Fruit fly (Drosophila melanogaster) whole organism, embryonic: ENCODE measurements around the gene CG9961.

Source experiments
- CG10321 ChIP-seq: fragments of 200-800 bp; sonication (Bioruptor generic); IDR thresholded peaks from 2 replicates; pipeline ENCODE4 v1.3.6; 2022; ENCODE audit warnings: missing biosample characterization, missing genetic modification characterization
- CG11085 ChIP-seq: fragments of 200-800 bp; sonication (Bioruptor generic); IDR thresholded peaks from 2 replicates; pipeline ENCODE4 v1.3.6; 2022; ENCODE audit warnings: missing biosample characterization, missing genetic modification characterization
- CG11696 ChIP-seq: fragments of 200-800 bp; sonication (Bioruptor generic); IDR thresholded peaks from 2 replicates; pipeline ENCODE4 v1.3.6; 2022; ENCODE audit warnings: missing biosample characterization, missing genetic modification characterization
- CG13424 ChIP-seq: fragments of 200-800 bp; sonication (Bioruptor generic); optimal IDR thresholded peaks from 2 replicates; lab custom pipeline; 2019; ENCODE audit warnings: missing biosample characterization, mild to moderate bottlenecking, missing genetic modification characterization, moderate library complexity
- CG14860 ChIP-seq: fragments of 200-800 bp; sonication (Bioruptor generic); IDR thresholded peaks from 3 replicates; pipeline ENCODE4 v1.3.6; 2022; ENCODE audit warnings: missing biosample characterization, missing genetic modification characterization; ENCODE audit not compliant: partially characterized antibody
- CG15601 ChIP-seq: fragments of 200-800 bp; sonication (Bioruptor generic); optimal IDR thresholded peaks from 3 replicates; lab custom pipeline; 2019; ENCODE audit warnings: missing biosample characterization, mild to moderate bottlenecking, missing genetic modification characterization, moderate library complexity
- CG1832 ChIP-seq: fragments of 200-800 bp; sonication (Bioruptor generic); optimal IDR thresholded peaks from 2 replicates; lab custom pipeline; 2017; ENCODE audit warnings: missing biosample characterization, mild to moderate bottlenecking, missing genetic modification characterization, inconsistent platforms
- CG2712 ChIP-seq: fragments of 200-800 bp; optimal IDR thresholded peaks from 3 replicates; lab custom pipeline; 2019; ENCODE audit warnings: missing biosample characterization, mild to moderate bottlenecking, missing genetic modification characterization, moderate library complexity
- CG30431 ChIP-seq: fragments of 200-800 bp; sonication (Bioruptor generic); optimal IDR thresholded peaks from 2 replicates; lab custom pipeline; 2017; ENCODE audit warnings: missing biosample characterization, missing genetic modification characterization
- CG31224 ChIP-seq: fragments of 200-800 bp; sonication (Bioruptor generic); IDR thresholded peaks from 2 replicates; pipeline ENCODE4 v1.3.6; 2022; ENCODE audit warnings: missing biosample characterization, missing genetic modification characterization
- CG31365 ChIP-seq: fragments of 200-800 bp; sonication (Bioruptor generic); optimal IDR thresholded peaks from 2 replicates; lab custom pipeline; 2018; ENCODE audit warnings: missing biosample characterization, mild to moderate bottlenecking, missing genetic modification characterization
- CG31441 ChIP-seq: fragments of 200-800 bp; sonication (Bioruptor generic); IDR thresholded peaks from 2 replicates; pipeline ENCODE4 v1.3.6; 2022; ENCODE audit warnings: missing biosample characterization, missing genetic modification characterization
- CG34376 ChIP-seq: fragments of 200-800 bp; sonication (Bioruptor generic); optimal IDR thresholded peaks from 2 replicates; lab custom pipeline; 2018; ENCODE audit warnings: missing biosample characterization, mild to moderate bottlenecking, missing genetic modification characterization
- CG3847 ChIP-seq: fragments of 200-800 bp; sonication (Bioruptor generic); IDR thresholded peaks from 2 replicates; pipeline ENCODE4 v1.3.6; 2022; ENCODE audit warnings: missing biosample characterization, missing genetic modification characterization
- CG4820 ChIP-seq: fragments of 200-800 bp; sonication (Bioruptor generic); optimal IDR thresholded peaks from 3 replicates; lab custom pipeline; 2016; ENCODE audit warnings: missing biosample characterization, missing genetic modification characterization
- CG6654 ChIP-seq: fragments of 200-800 bp; sonication (Bioruptor generic); optimal IDR thresholded peaks from 2 replicates; lab custom pipeline; 2017; ENCODE audit warnings: missing biosample characterization, mild to moderate bottlenecking, missing genetic modification characterization
- CG6683 ChIP-seq: fragments of 200-800 bp; sonication (Bioruptor generic); optimal IDR thresholded peaks from 2 replicates; lab custom pipeline; 2017; ENCODE audit warnings: missing biosample characterization, mild to moderate bottlenecking, missing genetic modification characterization, missing genetic modification reagents
- CG7928 ChIP-seq: fragments of 200-800 bp; sonication (Bioruptor generic); optimal IDR thresholded peaks from 2 replicates; lab custom pipeline; 2017; ENCODE audit warnings: missing biosample characterization, mild to moderate bottlenecking, missing genetic modification characterization
- CG7963 ChIP-seq: fragments of 200-800 bp; sonication (Bioruptor generic); IDR thresholded peaks from 3 replicates; pipeline ENCODE4 v1.3.6; 2022; ENCODE audit warnings: missing biosample characterization, missing genetic modification characterization; ENCODE audit not compliant: partially characterized antibody
- CG8765 ChIP-seq: fragments of 200-800 bp; sonication (Bioruptor generic); IDR thresholded peaks from 2 replicates; pipeline ENCODE4 v1.3.6; 2022; ENCODE audit warnings: missing biosample characterization, missing genetic modification characterization
- HLH54F ChIP-seq: fragments of 200-800 bp; sonication (Bioruptor generic); optimal IDR thresholded peaks from 3 replicates; lab custom pipeline; 2016; ENCODE audit warnings: missing biosample characterization, missing genetic modification characterization
- Hey ChIP-seq: fragments of 200-800 bp; sonication (Bioruptor generic); optimal IDR thresholded peaks from 3 replicates; lab custom pipeline; 2018; ENCODE audit warnings: missing biosample characterization, mild to moderate bottlenecking, missing genetic modification characterization
- Hr39 ChIP-seq: fragments of >200 bp; optimal IDR thresholded peaks from 2 replicates; lab custom pipeline; 2017
- Hsf ChIP-seq: fragments of 200-800 bp; sonication (Bioruptor generic); optimal IDR thresholded peaks from 3 replicates; lab custom pipeline; 2016; ENCODE audit warnings: missing biosample characterization, missing genetic modification characterization
- NFAT ChIP-seq: fragments of 200-800 bp; sonication (Bioruptor generic); IDR thresholded peaks from 2 replicates; pipeline ENCODE4 v1.3.6; 2022; ENCODE audit warnings: missing biosample characterization, missing genetic modification characterization
- Nf-YA ChIP-seq: fragments of 200-800 bp; sonication (Bioruptor generic); IDR thresholded peaks from 2 replicates; pipeline ENCODE4 v1.3.6; 2022; ENCODE audit warnings: missing biosample characterization, missing genetic modification characterization
- Poxn ChIP-seq: fragments of 200-800 bp; sonication (Bioruptor generic); IDR thresholded peaks from 2 replicates; pipeline ENCODE4 v1.3.6; 2022; ENCODE audit warnings: missing biosample characterization, missing genetic modification characterization
- Rfx ChIP-seq: fragments of 200-800 bp; sonication (Bioruptor generic); IDR thresholded peaks from 2 replicates; pipeline ENCODE4 v1.3.6; 2022; ENCODE audit warnings: missing biosample characterization, missing genetic modification characterization
- Sry-δ ChIP-seq: fragments of 200-800 bp; sonication (Bioruptor generic); optimal IDR thresholded peaks from 2 replicates; lab custom pipeline; 2016; ENCODE audit warnings: missing biosample characterization, missing genetic modification characterization
- ap ChIP-seq: fragments of 200-800 bp; sonication (Bioruptor generic); IDR thresholded peaks from 2 replicates; pipeline ENCODE4 v1.3.6; 2022; ENCODE audit warnings: missing biosample characterization, missing genetic modification characterization
- chn ChIP-seq: fragments of 200-800 bp; sonication (Bioruptor generic); optimal IDR thresholded peaks from 2 replicates; lab custom pipeline; 2016; ENCODE audit warnings: missing biosample characterization, missing genetic modification characterization
- crol ChIP-seq: fragments of 200-800 bp; sonication (Bioruptor generic); IDR thresholded peaks from 2 replicates; pipeline ENCODE4 v1.3.6; 2022; ENCODE audit warnings: missing biosample characterization, missing genetic modification characterization
- disco-r ChIP-seq: fragments of 200-800 bp; sonication (Bioruptor generic); optimal IDR thresholded peaks from 2 replicates; lab custom pipeline; 2016; ENCODE audit warnings: missing biosample characterization, missing genetic modification characterization
- dmrt99B ChIP-seq: fragments of 200-800 bp; sonication (Bioruptor generic); optimal IDR thresholded peaks from 2 replicates; lab custom pipeline; 2018; ENCODE audit warnings: missing biosample characterization, mild to moderate bottlenecking, missing genetic modification characterization, moderate library complexity
- exex ChIP-seq: fragments of 200-800 bp; sonication (Bioruptor generic); optimal IDR thresholded peaks from 4 replicates; lab custom pipeline; 2018; ENCODE audit warnings: missing biosample characterization, mild to moderate bottlenecking, missing genetic modification characterization, moderate library complexity
- fd3F ChIP-seq: fragments of 200-800 bp; sonication (Bioruptor generic); optimal IDR thresholded peaks from 2 replicates; lab custom pipeline; 2018; ENCODE audit warnings: missing biosample characterization, mild to moderate bottlenecking, missing genetic modification characterization, moderate library complexity
- inv ChIP-seq: fragments of 200-800 bp; sonication (Bioruptor generic); IDR thresholded peaks from 2 replicates; pipeline ENCODE4 v1.3.6; 2022; ENCODE audit warnings: missing biosample characterization, missing genetic modification characterization; ENCODE audit not compliant: partially characterized antibody
- lilli ChIP-seq: fragments of 200-800 bp; sonication (Bioruptor generic); optimal IDR thresholded peaks from 3 replicates; lab custom pipeline; 2016; ENCODE audit warnings: missing biosample characterization, missing genetic modification characterization
- lov ChIP-seq, 2 experiments: fragments of 200-800 bp in 1 of 2; fragments of >200 bp in 1 of 2; sonication (Bioruptor generic) in 1 of 2; IDR thresholded peaks in 1 of 2; optimal IDR thresholded peaks in 1 of 2; 2 replicates in 1 of 2; 3 replicates in 1 of 2; pipeline versions ENCODE4 v1.3.6 to Lab custom; 2017 to 2022; ENCODE audit warnings: missing biosample characterization in 1 of 2, missing genetic modification characterization in 1 of 2
- nmo ChIP-seq: fragments of 200-800 bp; sonication (Bioruptor generic); optimal IDR thresholded peaks from 2 replicates; lab custom pipeline; 2018; ENCODE audit warnings: missing biosample characterization, mild to moderate bottlenecking, missing genetic modification characterization, moderate library complexity
- phol ChIP-seq: fragments of 200-800 bp; sonication (Bioruptor generic); optimal IDR thresholded peaks from 3 replicates; lab custom pipeline; 2018; ENCODE audit warnings: missing biosample characterization, mild to moderate bottlenecking, missing genetic modification characterization, moderate library complexity
- pros ChIP-seq: fragments of 200-800 bp; sonication (Bioruptor generic); optimal IDR thresholded peaks from 3 replicates; lab custom pipeline; 2019; ENCODE audit warnings: missing biosample characterization, mild to moderate bottlenecking, missing genetic modification characterization, moderate library complexity
- sd ChIP-seq: fragments of 200-800 bp; sonication (Bioruptor generic); optimal IDR thresholded peaks from 3 replicates; lab custom pipeline; 2018; ENCODE audit warnings: missing biosample characterization, mild to moderate bottlenecking, missing genetic modification characterization, moderate library complexity
- slou ChIP-seq: fragments of 200-800 bp; sonication (Bioruptor generic); optimal IDR thresholded peaks from 3 replicates; lab custom pipeline; 2016; ENCODE audit warnings: missing biosample characterization, missing genetic modification characterization
- slp2 ChIP-seq: fragments of 200-800 bp; sonication (Bioruptor generic); optimal IDR thresholded peaks from 2 replicates; lab custom pipeline; 2016; ENCODE audit warnings: missing biosample characterization, missing genetic modification characterization
- tgo ChIP-seq: fragments of 200-800 bp; sonication (Bioruptor generic); IDR thresholded peaks from 3 replicates; pipeline ENCODE4 v1.3.6; 2022; ENCODE audit warnings: missing biosample characterization, missing genetic modification characterization
- tna ChIP-seq: fragments of 200-800 bp; sonication (Bioruptor generic); IDR thresholded peaks from 2 replicates; pipeline ENCODE4 v1.3.6; 2022; ENCODE audit warnings: missing biosample characterization, missing genetic modification characterization; ENCODE audit not compliant: partially characterized antibody
- toy ChIP-seq: fragments of 200-800 bp; sonication (Bioruptor generic); IDR thresholded peaks from 2 replicates; pipeline ENCODE4 v1.3.6; 2022; ENCODE audit warnings: missing biosample characterization, missing genetic modification characterization
- wdn ChIP-seq: fragments of 200-800 bp; sonication (Bioruptor generic); IDR thresholded peaks from 2 replicates; pipeline ENCODE4 v1.3.6; 2022; ENCODE audit warnings: missing biosample characterization, missing genetic modification characterization
- z ChIP-seq: fragments of 200-800 bp; sonication (Bioruptor generic); IDR thresholded peaks from 3 replicates; pipeline ENCODE4 v1.3.6; 2022; ENCODE audit warnings: missing biosample characterization, missing genetic modification characterization
- zf30C ChIP-seq: fragments of 200-800 bp; sonication (Bioruptor generic); optimal IDR thresholded peaks from 3 replicates; lab custom pipeline; 2018; ENCODE audit warnings: missing biosample characterization, mild to moderate bottlenecking, missing genetic modification characterization

Gene CG9961

DNA sequence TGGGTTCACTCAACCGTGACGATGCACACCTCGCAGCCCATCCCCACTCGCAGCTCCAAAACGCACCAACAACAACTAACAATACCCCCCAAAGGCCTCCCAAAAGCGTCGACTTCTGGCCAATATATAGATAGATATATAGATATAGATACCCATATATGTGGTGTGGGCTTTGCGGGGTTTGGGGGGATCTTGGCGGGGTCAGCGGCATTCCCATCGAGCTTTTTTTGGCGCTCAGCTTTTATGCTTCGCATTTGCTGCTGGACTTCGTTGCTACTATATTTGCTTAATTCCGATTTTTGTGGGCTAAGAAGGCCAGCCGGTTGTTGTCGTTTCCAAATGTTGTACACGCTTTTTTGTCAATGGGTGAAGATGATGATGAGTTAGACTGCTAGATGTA, 17.4 kb downstream of the CG9961 start (continued):
- TF ChIP-seq Sry-δ (GFP tag; lab: Kevin White, UChicago) = no peak
- no peak for TF ChIP-seq CG6683 (GFP tag; lab: Kevin White, UChicago)
- no peak for TF ChIP-seq CG1832 (GFP tag; lab: Kevin White, UChicago)
- TF ChIP-seq zf30C (GFP tag; lab: Kevin White, UChicago) = no peak
- TF ChIP-seq tgo = no peak
- TF ChIP-seq Hey (tag; lab: Kevin White, UChicago) = no peak
- no peak for TF ChIP-seq toy
- 0 out of 2 replicates have a peak, but pooled peaks have one; percentile 4 for TF ChIP-seq NFAT (GFP tag; lab: Robert Waterston, UW)
- TF ChIP-seq CG3847 (GFP tag; lab: Robert Waterston, UW) = 0 out of 2 replicates have a peak, but pooled peaks have one; percentile 21
- TF ChIP-seq chn = no peak
- TF ChIP-seq CG14860 (GFP tag; lab: Robert Waterston, UW) = no peak
- no peak for TF ChIP-seq CG34376 (GFP tag; lab: Kevin White, UChicago)
- TF ChIP-seq CG15601 = no peak
- TF ChIP-seq sd (tag; lab: Kevin White, UChicago) = peak; percentile 92
- no peak for TF ChIP-seq lov (optimal IDR thresholded peaks at IDR 0.05; lab: Kevin White, UChicago)
- no peak for TF ChIP-seq lov (GFP tag; IDR thresholded peaks at IDR 0.05; lab: Robert Waterston, UW)
- TF ChIP-seq CG13424 (tag; lab: Kevin White, UChicago) = no peak
- TF ChIP-seq Nf-YA = no peak
- peak; percentile 41; the same call in 1 of the 3 replicates for TF ChIP-seq z
- no peak for TF ChIP-seq CG11085 (GFP tag; lab: Robert Waterston, UW)
- TF ChIP-seq CG30431 (GFP tag; lab: Kevin White, UChicago) = no peak
- no peak for TF ChIP-seq Poxn (GFP tag; lab: Robert Waterston, UW)
- TF ChIP-seq ap = no peak
- TF ChIP-seq fd3F (GFP tag; lab: Kevin White, UChicago) = no peak
- no peak for TF ChIP-seq HLH54F (GFP tag; lab: Kevin White, UChicago)
- TF ChIP-seq pros (GFP tag; lab: Kevin White, UChicago) = no peak
- TF ChIP-seq CG10321 (GFP tag; lab: Robert Waterston, UW) = no peak
- no peak for TF ChIP-seq CG31441 (GFP tag; lab: Robert Waterston, UW)
- peak; percentile 4; the same call in 1 of the 2 replicates for TF ChIP-seq wdn (GFP tag; lab: Robert Waterston, UW)
- TF ChIP-seq phol = no peak
- TF ChIP-seq slou = no peak
- TF ChIP-seq inv (GFP tag; lab: Robert Waterston, UW) = no peak
- TF ChIP-seq nmo = no peak
- TF ChIP-seq disco-r (GFP tag; lab: Kevin White, UChicago) = no peak
- 0 out of 3 replicates have a peak, but pooled peaks have one; percentile 10 for TF ChIP-seq CG7963 (GFP tag; lab: Robert Waterston, UW)
- TF ChIP-seq CG31224 (GFP tag; lab: Robert Waterston, UW) = peak; percentile 51
- no peak for TF ChIP-seq CG31365
- TF ChIP-seq Hsf (GFP tag; lab: Kevin White, UChicago) = no peak
- TF ChIP-seq dmrt99B (tag; lab: Kevin White, UChicago) = no peak
- TF ChIP-seq CG2712 (tag; lab: Kevin White, UChicago) = no peak
- TF ChIP-seq CG8765 (GFP tag; lab: Robert Waterston, UW) = no peak
- TF ChIP-seq crol (GFP tag; lab: Robert Waterston, UW) = peak; percentile 69
- TF ChIP-seq Hr39 = no peak
- peak; percentile 47; the same call in 1 of the 2 replicates for TF ChIP-seq Rfx (GFP tag; lab: Robert Waterston, UW)
- no peak for TF ChIP-seq CG4820 (GFP tag; lab: Kevin White, UChicago)
- TF ChIP-seq CG6654 (GFP tag; lab: Kevin White, UChicago) = no peak
- TF ChIP-seq CG7928 (GFP tag; lab: Kevin White, UChicago) = no peak
- TF ChIP-seq tna (GFP tag; lab: Robert Waterston, UW) = no peak
- no peak for TF ChIP-seq slp2 (GFP tag; lab: Kevin White, UChicago)
- TF ChIP-seq exex (tag; lab: Kevin White, UChicago) = no peak
- no peak for TF ChIP-seq lilli (GFP tag; lab: Kevin White, UChicago)
- TF ChIP-seq CG11696 (GFP tag; lab: Robert Waterston, UW) = no peak
